Worm (Caenorhabditis elegans): ENCODE data around the gene T24C12.3.

The T24C12.3 gene

DNA sequence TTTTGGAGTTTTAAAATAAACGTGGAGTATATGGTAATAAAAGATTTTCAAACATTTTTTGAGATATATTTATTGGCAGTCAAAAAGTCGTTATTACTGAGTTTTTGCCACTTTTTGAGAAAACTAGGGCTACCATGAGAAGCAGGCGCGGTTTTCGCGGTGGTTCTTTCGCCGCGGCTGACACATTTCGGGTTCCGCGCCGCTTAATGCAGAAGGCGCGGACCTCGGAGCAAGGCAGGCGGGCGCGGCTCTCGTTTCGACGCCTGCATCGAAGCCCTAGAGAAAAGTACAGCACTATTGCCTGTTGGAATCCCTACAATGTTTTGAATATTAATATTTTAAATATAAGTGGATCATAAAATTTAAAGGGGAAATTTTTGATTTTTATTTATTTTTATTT lies 15.8 kb upstream of the T24C12.3 start:
- no peak for TF ChIP-seq lin-54 (GFP tag; optimal IDR thresholded peaks at IDR 0.05)
- TF ChIP-seq snpc-1.3 (tag; optimal IDR thresholded peaks at IDR 0.05; ENCODE audit: insufficient read depth): no peak
- TF ChIP-seq egrh-3 (GFP tag; IDR thresholded peaks at IDR 0.05): peak; percentile 67; the same call in 1 of the 2 replicates
- 0 out of 2 replicates have a peak, but pooled peaks have one; percentile 33 for TF ChIP-seq ceh-40 (GFP tag; IDR thresholded peaks at IDR 0.05)
- TF ChIP-seq zfh-2 (GFP tag; conservative IDR thresholded peaks at IDR 0.05): peak; percentile 80
- TF ChIP-seq hrde-1 (tag; optimal IDR thresholded peaks at IDR 0.05; ENCODE audit: borderline replicate concordance): no peak
- TF ChIP-seq snpc-4 (GFP tag; optimal IDR thresholded peaks at IDR 0.05): no peak
- TF ChIP-seq snpc-4 (tag; optimal IDR thresholded peaks at IDR 0.05): peak in 2 of 4 experiments; percentile 79 to 83

DNA sequence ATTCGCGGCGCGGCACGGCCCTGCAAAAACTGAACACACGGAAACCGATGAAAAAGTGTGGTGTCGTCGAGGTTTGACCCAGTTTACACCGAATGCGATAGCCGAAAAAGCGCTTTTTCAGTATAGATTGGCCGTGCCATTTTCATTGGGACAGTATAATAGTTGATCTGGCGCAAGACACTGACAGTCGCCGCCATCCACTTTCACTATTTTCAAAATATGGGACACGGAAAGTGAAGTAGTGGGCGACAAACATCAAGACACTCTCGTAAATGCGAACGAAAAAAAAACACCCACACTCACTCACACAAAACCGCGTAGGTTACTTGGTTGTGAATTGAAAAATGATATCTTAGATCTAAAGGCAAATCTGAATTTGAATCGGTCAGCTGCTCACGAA lies 15.3 kb upstream of the T24C12.3 start:
- no peak for TF ChIP-seq let-607 (tag; optimal IDR thresholded peaks at IDR 0.05)
- no peak for TF ChIP-seq cebp-1 (GFP tag; IDR thresholded peaks at IDR 0.05)
- peak; percentile 37 for TF ChIP-seq cebp-1 (tag; optimal IDR thresholded peaks at IDR 0.05)

ce11 chrX:2216662-2217061 lies 13.0 kb upstream of the T24C12.3 start:
- TF ChIP-seq B0261.1 (tag; optimal IDR thresholded peaks at IDR 0.05) (no peak), Y79H2A.3 (GFP tag; conservative IDR thresholded peaks at IDR 0.05) (no peak), nfyb-1 (GFP tag; IDR thresholded peaks at IDR 0.05) (0 out of 2 replicates have a peak, but pooled peaks have one; percentile 39), madf-6 (GFP tag; IDR thresholded peaks at IDR 0.05) (0 out of 2 replicates have a peak, but pooled peaks have one; percentile 15), ztf-25 (GFP tag; IDR thresholded peaks at IDR 0.05) (0 out of 2 replicates have a peak, but pooled peaks have one; percentile 50), pha-4 (tag; optimal IDR thresholded peaks at IDR 0.05) (no peak), egrh-3 (GFP tag; IDR thresholded peaks at IDR 0.05) (peak; percentile 62; the same call in 1 of the 2 replicates), sea-2 (GFP tag; IDR thresholded peaks at IDR 0.05) (0 out of 2 replicates have a peak, but pooled peaks have one; percentile 44), ceh-27 (GFP tag; optimal IDR thresholded peaks at IDR 0.05) (peak; percentile 34), C06A6.2 (GFP tag; conservative IDR thresholded peaks at IDR 0.05) (0 out of 2 replicates have a peak, but pooled peaks have one; percentile 13), zfh-2 (GFP tag; conservative IDR thresholded peaks at IDR 0.05) (peak; percentile 81)

ce11 chrX:2216242-2216641 lies 12.5 kb upstream of the T24C12.3 start:
- TF ChIP-seq cebp-1 (GFP tag; IDR thresholded peaks at IDR 0.05) (no peak), cebp-1 (tag; optimal IDR thresholded peaks at IDR 0.05) (peak; percentile 53), F39B2.1 (GFP tag; IDR thresholded peaks at IDR 0.05) (no peak)

- TF ChIP-seq lin-54 (GFP tag; optimal IDR thresholded peaks at IDR 0.05) (no peak), Y53G8AR.9 (GFP tag; conservative IDR thresholded peaks at IDR 0.05) (no peak), K12H6.12 (tag; optimal IDR thresholded peaks at IDR 0.05) (no peak), tbp1 (GFP tag; optimal IDR thresholded peaks at IDR 0.05) (peak; percentile 45), akir-1 (GFP tag; optimal IDR thresholded peaks at IDR 0.05) (no peak), nfyb-1 (GFP tag; IDR thresholded peaks at IDR 0.05) (peak; percentile 51; the same call in 1 of the 2 replicates), zfh-2 (GFP tag; conservative IDR thresholded peaks at IDR 0.05) (peak; percentile 61), F39B2.1 (GFP tag; IDR thresholded peaks at IDR 0.05) (no peak), pha-4 (tag; optimal IDR thresholded peaks at IDR 0.05) (no peak), gei-17 (GFP tag; optimal IDR thresholded peaks at IDR 0.05) (peak; percentile 39), rcor-1 (GFP tag; IDR thresholded peaks at IDR 0.05) (0 out of 2 replicates have a peak, but pooled peaks have one; percentile 11), lin-26 (GFP tag; IDR thresholded peaks at IDR 0.05) (no peak), nhr-80 (tag; optimal IDR thresholded peaks at IDR 0.05) (peak; percentile 96), mxl-1 (tag; optimal IDR thresholded peaks at IDR 0.05) (no peak), ztf-25 (GFP tag; IDR thresholded peaks at IDR 0.05) (no peak), ets-4 (GFP tag; optimal IDR thresholded peaks at IDR 0.05) (peak; percentile 89), cebp-1 (GFP tag; IDR thresholded peaks at IDR 0.05) (no peak), cebp-1 (tag; optimal IDR thresholded peaks at IDR 0.05) (peak; percentile 75), ZK185.1 (tag; optimal IDR thresholded peaks at IDR 0.05; ENCODE audit: poor library complexity, severe bottlenecking) (no peak), unc-62 (GFP tag; optimal IDR thresholded peaks at IDR 0.05) (no peak), egl-44 (GFP tag; IDR thresholded peaks at IDR 0.05) (peak; percentile 57; the same call in 1 of the 2 replicates), snpc-1.3 (tag; optimal IDR thresholded peaks at IDR 0.05; ENCODE audit: insufficient read depth) (no peak), nhr-120 (GFP tag; IDR thresholded peaks at IDR 0.05) (no peak), Y56A3A.18 (GFP tag; IDR thresholded peaks at IDR 0.05) (no peak), nhr-179 (tag; optimal IDR thresholded peaks at IDR 0.05) (no peak), xnd-1 (tag; optimal IDR thresholded peaks at IDR 0.05) (no peak), B0019.2 (GFP tag; conservative IDR thresholded peaks at IDR 0.05) (no peak)
These were observed 11.4 kb upstream of the T24C12.3 start for ce11 chrX:2215108-2215507.

Data from whole organism, young adult.